Fruit fly (Drosophila melanogaster): ENCODE data around the gene SerRS-m.

DNA sequence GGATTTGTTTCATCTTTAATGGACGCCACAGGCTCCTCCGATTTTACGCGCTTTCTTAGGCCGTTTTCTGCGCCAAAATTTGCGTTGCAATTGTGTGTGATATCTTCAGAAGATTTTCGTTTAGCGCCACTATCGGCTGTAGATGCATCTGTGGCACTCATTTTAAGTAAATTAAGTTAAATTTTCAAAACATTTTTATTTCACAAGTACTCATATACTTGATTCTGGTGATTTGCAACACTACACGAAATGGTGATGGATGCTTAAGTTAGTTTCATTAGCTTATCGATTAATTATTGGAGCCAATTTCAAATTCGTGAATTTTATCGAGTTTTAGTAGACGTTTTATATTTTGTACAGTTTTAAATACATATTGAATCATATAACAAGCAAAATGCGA, 23.1 kb downstream of the SerRS-m start, which contains the start of gene CG6171:
- TF ChIP-seq psq (optimal IDR thresholded peaks at IDR 0.05) (no peak), usp (GFP tag; optimal IDR thresholded peaks at IDR 0.05) (no peak), CG8478 (optimal IDR thresholded peaks at IDR 0.05) (no peak)

Data from whole organism.